Worm (Caenorhabditis elegans): Measurements from ENCODE around the gene arrd-17.

- TF ChIP-seq attf-4 (tag; optimal IDR thresholded peaks at IDR 0.05), result no peak
- 0 out of 2 replicates have a peak, but pooled peaks have one; percentile 9 for TF ChIP-seq php-3 (GFP tag; IDR thresholded peaks at IDR 0.05)
- no peak for TF ChIP-seq unc-39 (tag; optimal IDR thresholded peaks at IDR 0.05)
- TF ChIP-seq snpc-4 (tag; optimal IDR thresholded peaks at IDR 0.05), result no peak
- no peak for TF ChIP-seq pha-4 (GFP tag; IDR thresholded peaks at IDR 0.05)
- TF ChIP-seq pha-4 (tag; optimal IDR thresholded peaks at IDR 0.05), result no peak
- no peak for TF ChIP-seq T26A8.4 (GFP tag; IDR thresholded peaks at IDR 0.05)
- no peak for TF ChIP-seq unc-130 (GFP tag; optimal IDR thresholded peaks at IDR 0.05)
- no peak for TF ChIP-seq hlh-30 (tag; optimal IDR thresholded peaks at IDR 0.05; ENCODE audit: insufficient read depth)
- 0 out of 2 replicates have a peak, but pooled peaks have one; percentile 22 for TF ChIP-seq ceh-20 (GFP tag; IDR thresholded peaks at IDR 0.05)
- no peak for TF ChIP-seq zip-2 (tag; optimal IDR thresholded peaks at IDR 0.05)
- TF ChIP-seq zag-1 (tag; optimal IDR thresholded peaks at IDR 0.05), result no peak
Observed at ce11 chrIII:13624226-13624625, 6.4 kb downstream of the arrd-17 start, which contains the start of gene taf-9.

Data from whole organism, L4 larva.